6 worm cellular contexts compared by ENCODE assay signal in the genomic region with DNA sequence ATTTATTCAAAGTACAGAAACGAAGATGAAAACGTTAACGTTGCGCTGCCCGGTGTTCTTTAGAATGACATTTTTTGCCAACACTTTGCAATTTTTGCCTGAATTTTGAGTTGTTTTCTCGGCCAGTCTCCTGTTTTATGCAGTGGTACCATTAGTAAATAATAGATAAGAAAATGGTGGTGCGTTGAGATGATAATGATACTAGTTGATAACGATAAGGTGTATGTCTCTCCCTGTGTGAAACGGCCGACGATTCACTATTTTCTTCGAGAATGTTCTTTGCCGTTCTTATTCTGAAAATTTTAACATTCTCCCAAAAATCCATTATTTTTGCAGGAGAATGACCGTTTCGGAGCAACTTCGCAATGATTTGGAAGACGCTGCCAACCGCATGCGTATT.
TF ChIP-seq lines count a peak whose summit lies in the region.

Gene tkt-1 (plus strand): TSS at position 337 of the 400 bp plus-strand sequence.

TF ChIP-seq in whole organism, L1 larva, 84 proteins besides CTCF, POLR2A, EP300 and RAD21 (continues in another document):
- TF ChIP-seq nhr-47 (tag; optimal IDR thresholded peaks at IDR 0.05; lab: Kevin White, UChicago), result no peak
- no peak for TF ChIP-seq aha-1 (tag; optimal IDR thresholded peaks at IDR 0.05; lab: Kevin White, UChicago)
- TF ChIP-seq ceh-82 (tag; optimal IDR thresholded peaks at IDR 0.05; lab: Kevin White, UChicago), result no peak
- TF ChIP-seq ceh-8 (GFP tag; optimal IDR thresholded peaks at IDR 0.05; lab: Kevin White, UChicago), result no peak
- TF ChIP-seq elt-2 (tag; optimal IDR thresholded peaks at IDR 0.05; lab: Kevin White, UChicago), result peak; percentile 67
- no peak for TF ChIP-seq nhr-77 (tag; optimal IDR thresholded peaks at IDR 0.05; lab: Kevin White, UChicago)
- TF ChIP-seq snpc-4 (tag; optimal IDR thresholded peaks at IDR 0.05; lab: Kevin White, UChicago), result no peak
- peak; percentile 48 for TF ChIP-seq pqm-1 (tag; optimal IDR thresholded peaks at IDR 0.05; lab: Kevin White, UChicago)
- no peak for TF ChIP-seq ces-1 (GFP tag; optimal IDR thresholded peaks at IDR 0.05; lab: Kevin White, UChicago)
- peak; percentile 4 for TF ChIP-seq nhr-71 (tag; optimal IDR thresholded peaks at IDR 0.05; lab: Kevin White, UChicago)
- no peak for TF ChIP-seq Y116A8C.19 (tag; optimal IDR thresholded peaks at IDR 0.05; lab: Kevin White, UChicago; ENCODE audit: borderline replicate concordance)
- no peak for TF ChIP-seq lin-39 (tag; optimal IDR thresholded peaks at IDR 0.05; lab: Kevin White, UChicago)
- TF ChIP-seq unc-130 (tag; optimal IDR thresholded peaks at IDR 0.05; lab: Kevin White, UChicago), result peak; percentile 15
- no peak for TF ChIP-seq tlp-1 (tag; optimal IDR thresholded peaks at IDR 0.05; lab: Kevin White, UChicago)

TF ChIP-seq in whole organism, L2 larva, 48 proteins besides CTCF, POLR2A, EP300 and RAD21:
- no peak for TF ChIP-seq lin-11 (tag; optimal IDR thresholded peaks at IDR 0.05; lab: Kevin White, UChicago)
- peak; percentile 28 for TF ChIP-seq sma-9 (GFP tag; optimal IDR thresholded peaks at IDR 0.05; lab: Kevin White, UChicago)
- no peak for TF ChIP-seq sma-9 (tag; optimal IDR thresholded peaks at IDR 0.05; lab: Kevin White, UChicago)
- TF ChIP-seq unc-39 (tag; optimal IDR thresholded peaks at IDR 0.05; lab: Kevin White, UChicago), result no peak
- peak; percentile 79 for TF ChIP-seq fos-1 (tag; optimal IDR thresholded peaks at IDR 0.05; lab: Kevin White, UChicago)
- no peak for TF ChIP-seq C34F6.9 (tag; optimal IDR thresholded peaks at IDR 0.05; lab: Kevin White, UChicago)
- TF ChIP-seq crh-2 (tag; optimal IDR thresholded peaks at IDR 0.05; lab: Kevin White, UChicago), result peak; percentile 81
- TF ChIP-seq mab-5 (tag; optimal IDR thresholded peaks at IDR 0.05; lab: Kevin White, UChicago), result no peak

TF ChIP-seq in whole organism, L3 larva, 47 proteins besides CTCF, POLR2A, EP300 and RAD21:
- TF ChIP-seq elt-3 (tag; optimal IDR thresholded peaks at IDR 0.05; lab: Kevin White, UChicago), result peak in 1 of 3 experiments; percentile 85
- TF ChIP-seq elt-2 (tag; optimal IDR thresholded peaks at IDR 0.05; lab: Kevin White, UChicago), result peak; percentile 92
- TF ChIP-seq fos-1 (tag; optimal IDR thresholded peaks at IDR 0.05; lab: Kevin White, UChicago), result no peak
- TF ChIP-seq pqm-1 (tag; optimal IDR thresholded peaks at IDR 0.05; lab: Kevin White, UChicago), result peak; percentile 88
- peak; percentile 19 for TF ChIP-seq pha-4 (tag; optimal IDR thresholded peaks at IDR 0.05; lab: Kevin White, UChicago)
- TF ChIP-seq hmg-11 (tag; optimal IDR thresholded peaks at IDR 0.05; lab: Kevin White, UChicago), result no peak
- peak; percentile 55 for TF ChIP-seq jun-1 (tag; optimal IDR thresholded peaks at IDR 0.05; lab: Kevin White, UChicago)
- no peak for TF ChIP-seq nhr-43 (tag; optimal IDR thresholded peaks at IDR 0.05; lab: Kevin White, UChicago; ENCODE audit: poor library complexity, severe bottlenecking)
- TF ChIP-seq nhr-77 (tag; optimal IDR thresholded peaks at IDR 0.05; lab: Kevin White, UChicago), result no peak
- TF ChIP-seq tbx-2 (tag; optimal IDR thresholded peaks at IDR 0.05; lab: Kevin White, UChicago), result no peak

TF ChIP-seq in whole organism, L4 larva, 104 proteins besides CTCF, POLR2A, EP300 and RAD21 (continues in another document):
- TF ChIP-seq R02D3.7 (tag; optimal IDR thresholded peaks at IDR 0.05; lab: Kevin White, UChicago) (no peak), T26A8.4 (GFP tag; IDR thresholded peaks at IDR 0.05; lab: Robert Waterston, UW) (no peak), ztf-7 (tag; optimal IDR thresholded peaks at IDR 0.05; lab: Kevin White, UChicago) (no peak), nhr-42 (GFP tag; IDR thresholded peaks at IDR 0.05; lab: Robert Waterston, UW) (no peak), hlh-11 (tag; optimal IDR thresholded peaks at IDR 0.05; lab: Kevin White, UChicago) (peak; percentile 49), nhr-28 (tag; optimal IDR thresholded peaks at IDR 0.05; lab: Kevin White, UChicago) (peak; percentile 67), tra-1 (GFP tag; IDR thresholded peaks at IDR 0.05; lab: Robert Waterston, UW) (0 out of 2 replicates have a peak, but pooled peaks have one; percentile 18), T20F7.1 (GFP tag; optimal IDR thresholded peaks at IDR 0.05; lab: Kevin White, UChicago) (peak; percentile 14), fkh-10 (GFP tag; optimal IDR thresholded peaks at IDR 0.05; lab: Kevin White, UChicago) (no peak), pqm-1 (tag; optimal IDR thresholded peaks at IDR 0.05; lab: Kevin White, UChicago) (peak; percentile 71), snpc-1.2 (GFP tag; IDR thresholded peaks at IDR 0.05; lab: Robert Waterston, UW) (no peak), dmd-6 (GFP tag; IDR thresholded peaks at IDR 0.05; lab: Robert Waterston, UW) (peak; percentile 72), aha-1 (tag; lab: Kevin White, UChicago) (no peak), daf-8 (GFP tag; IDR thresholded peaks at IDR 0.05; lab: Robert Waterston, UW) (no peak), nhr-10 (tag; optimal IDR thresholded peaks at IDR 0.05; lab: Kevin White, UChicago) (peak; percentile 36), unc-62 (GFP tag; optimal IDR thresholded peaks at IDR 0.05 in 1 of 2; lab: Kevin White, UChicago) (no peak), unc-62 (tag; optimal IDR thresholded peaks at IDR 0.05; lab: Kevin White, UChicago) (no peak), dve-1 (tag; optimal IDR thresholded peaks at IDR 0.05; lab: Kevin White, UChicago; ENCODE audit: insufficient read depth) (peak; percentile 52), nhr-41 (GFP tag; IDR thresholded peaks at IDR 0.05; lab: Robert Waterston, UW) (no peak), nhr-237 (tag; optimal IDR thresholded peaks at IDR 0.05; lab: Kevin White, UChicago) (no peak)

TF ChIP-seq in whole organism, late embryonic, 69 proteins besides CTCF, POLR2A, EP300 and RAD21:
- TF ChIP-seq pax-1 (tag; optimal IDR thresholded peaks at IDR 0.05; lab: Kevin White, UChicago) (no peak), elt-2 (tag; optimal IDR thresholded peaks at IDR 0.05; lab: Kevin White, UChicago) (peak; percentile 91)

TF ChIP-seq in whole organism, young adult, 124 proteins besides CTCF, POLR2A, EP300 and RAD21:
- no peak for TF ChIP-seq ceh-58 (GFP tag; IDR thresholded peaks at IDR 0.05; lab: Robert Waterston, UW)
- TF ChIP-seq ceh-40 (GFP tag; IDR thresholded peaks at IDR 0.05; lab: Robert Waterston, UW), result no peak
- no peak for TF ChIP-seq cebp-1 (GFP tag; IDR thresholded peaks at IDR 0.05; lab: Robert Waterston, UW)
- peak; percentile 4 for TF ChIP-seq cebp-1 (tag; optimal IDR thresholded peaks at IDR 0.05; lab: Kevin White, UChicago)
- no peak for TF ChIP-seq lir-1 (GFP tag; conservative IDR thresholded peaks at IDR 0.05; lab: Robert Waterston, UW)
- 0 out of 2 replicates have a peak, but pooled peaks have one; percentile 40 for TF ChIP-seq ekl-4 (GFP tag; IDR thresholded peaks at IDR 0.05; lab: Robert Waterston, UW)
- no peak for TF ChIP-seq B0336.3 (GFP tag; IDR thresholded peaks at IDR 0.05; lab: Robert Waterston, UW)
- TF ChIP-seq egrh-3 (GFP tag; IDR thresholded peaks at IDR 0.05; lab: Robert Waterston, UW), result no peak
- TF ChIP-seq ets-4 (GFP tag; optimal IDR thresholded peaks at IDR 0.05; lab: Kevin White, UChicago), result peak; percentile 26
- no peak for TF ChIP-seq madf-6 (GFP tag; IDR thresholded peaks at IDR 0.05; lab: Robert Waterston, UW)
- peak; percentile 10 for TF ChIP-seq tbp1 (GFP tag; optimal IDR thresholded peaks at IDR 0.05; lab: Kevin White, UChicago)
- TF ChIP-seq chd-7 (tag; optimal IDR thresholded peaks at IDR 0.05; lab: Kevin White, UChicago), result no peak
- TF ChIP-seq lin-35 (GFP tag; optimal IDR thresholded peaks at IDR 0.05; lab: Kevin White, UChicago), result no peak
- peak; percentile 74 for TF ChIP-seq hsf-1 (GFP tag; IDR thresholded peaks at IDR 0.05; lab: Robert Waterston, UW)
- no peak for TF ChIP-seq mcd-1 (GFP tag; IDR thresholded peaks at IDR 0.05; lab: Robert Waterston, UW)
- TF ChIP-seq Y53G8AR.9 (GFP tag; conservative IDR thresholded peaks at IDR 0.05; lab: Robert Waterston, UW), result no peak
- peak; percentile 74 for TF ChIP-seq nhr-80 (tag; optimal IDR thresholded peaks at IDR 0.05; lab: Kevin White, UChicago)
- no peak for TF ChIP-seq unc-62 (GFP tag; optimal IDR thresholded peaks at IDR 0.05; lab: Kevin White, UChicago)
